Worm (Caenorhabditis elegans) whole organism, late embryonic: ENCODE measurements around the gene lin-29.

Source experiments
- tbx-2 ChIP-seq: sonication (generic microtip); optimal IDR thresholded peaks from 2 replicates; lab custom pipeline; 2016; ENCODE audit warnings: missing genetic modification characterization, missing compliant biosample characterization
- ttx-3 ChIP-seq: sonication (generic microtip); optimal IDR thresholded peaks from 2 replicates; lab custom pipeline; 2016; ENCODE audit warnings: missing genetic modification reagents, missing genetic modification characterization, missing compliant biosample characterization
- ztf-16 ChIP-seq: sonication (generic microtip); optimal IDR thresholded peaks from 2 replicates; lab custom pipeline; 2017; ENCODE audit warnings: missing genetic modification characterization, missing compliant biosample characterization

DNA sequence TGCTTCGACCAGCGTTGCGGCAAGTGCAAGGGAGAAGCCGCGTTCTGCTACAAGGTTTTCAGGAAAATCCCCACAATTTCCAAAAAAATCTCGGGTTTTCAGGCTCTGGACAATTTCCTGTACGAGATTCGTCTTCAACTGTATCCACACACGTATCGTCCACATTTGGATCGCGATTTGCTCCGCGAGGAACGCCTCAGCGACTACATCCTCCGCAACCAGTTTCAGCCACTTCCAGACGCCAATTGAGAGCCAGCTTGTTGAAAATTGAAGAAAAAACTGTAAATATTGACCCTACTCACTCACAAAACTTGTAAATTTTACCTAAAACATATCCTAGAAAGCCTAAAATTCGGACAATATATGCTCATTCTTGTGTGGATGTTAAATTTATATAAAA lies 29.7 kb upstream of the lin-29 start:
- TF ChIP-seq tbx-2 (tag; lab: Kevin White, UChicago) (no peak), ttx-3 (no peak), ztf-16 (no peak)
